Worm (Caenorhabditis elegans) whole organism, mixed stage, embryonic: ENCODE results near the gene far-3.
A peak's percentile ranks its signal among the peaks of the same experiment; 100 is the strongest.

Source experiments
- bed-3 ChIP-seq: fragments of 200-800 bp; sonication (Bioruptor generic); optimal IDR thresholded peaks from 3 replicates; lab custom pipeline; 2018; ENCODE audit warnings: mild to moderate bottlenecking, missing genetic modification characterization, moderate library complexity, missing compliant biosample characterization
- blmp-1 ChIP-seq: fragments of 150-350 bp; optimal IDR thresholded peaks from 2 replicates; lab custom pipeline; 2014; ENCODE audit warnings: missing biosample characterization, missing genetic modification characterization
- ceh-43 ChIP-seq: fragments of 200-800 bp; sonication (Bioruptor generic); optimal IDR thresholded peaks from 2 replicates; lab custom pipeline; 2018; ENCODE audit warnings: mild to moderate bottlenecking, missing genetic modification characterization, moderate library complexity, missing compliant biosample characterization
- ceh-83 ChIP-seq: fragments of 200-800 bp; sonication (Bioruptor generic); optimal IDR thresholded peaks from 2 replicates; lab custom pipeline; 2018; ENCODE audit warnings: mild to moderate bottlenecking, missing genetic modification characterization, missing compliant biosample characterization
- ces-1 ChIP-seq: fragments of 150-350 bp; optimal IDR thresholded peaks from 2 replicates; lab custom pipeline; 2014; ENCODE audit warnings: missing biosample characterization, missing genetic modification reagents, missing genetic modification characterization
- cnd-1 ChIP-seq: fragments of 200-800 bp; sonication (Bioruptor generic); optimal IDR thresholded peaks from 2 replicates; lab custom pipeline; 2018; ENCODE audit warnings: mild to moderate bottlenecking, missing genetic modification characterization, missing compliant biosample characterization
- drap-1 ChIP-seq: fragments of 200-800 bp; sonication (Bioruptor generic); optimal IDR thresholded peaks from 3 replicates; lab custom pipeline; 2018; ENCODE audit warnings: mild to moderate bottlenecking, missing genetic modification characterization, missing compliant biosample characterization
- elt-3 ChIP-seq: fragments of 150-350 bp; optimal IDR thresholded peaks from 2 replicates; lab custom pipeline; 2014; ENCODE audit warnings: missing biosample characterization, missing genetic modification characterization
- flh-1 ChIP-seq: fragments of 200-800 bp; sonication (Bioruptor generic); optimal IDR thresholded peaks from 2 replicates; lab custom pipeline; 2018; ENCODE audit warnings: mild to moderate bottlenecking, missing genetic modification characterization, moderate library complexity, missing compliant biosample characterization
- hlh-1 ChIP-seq: fragments of 150-350 bp; optimal IDR thresholded peaks from 2 replicates; lab custom pipeline; 2014; ENCODE audit warnings: missing biosample characterization, missing genetic modification reagents, missing genetic modification characterization
- lin-13 ChIP-seq: fragments of 150-350 bp; optimal IDR thresholded peaks from 2 replicates; lab custom pipeline; 2014; ENCODE audit warnings: missing biosample characterization, missing genetic modification characterization
- lin-32 ChIP-seq: fragments of 200-800 bp; sonication (Bioruptor generic); optimal IDR thresholded peaks from 2 replicates; lab custom pipeline; 2018; ENCODE audit warnings: mild to moderate bottlenecking, missing genetic modification characterization, missing compliant biosample characterization
- lsy-2 ChIP-seq: fragments of 150-350 bp; optimal IDR thresholded peaks from 2 replicates; lab custom pipeline; 2014; ENCODE audit warnings: missing biosample characterization, missing genetic modification characterization
- mep-1 ChIP-seq: fragments of 150-350 bp; optimal IDR thresholded peaks from 2 replicates; lab custom pipeline; 2017; ENCODE audit warnings: missing biosample characterization, missing genetic modification reagents, missing genetic modification characterization, inconsistent platforms
- mls-2 ChIP-seq: sonication (generic microtip); optimal IDR thresholded peaks from 2 replicates; lab custom pipeline; 2016; ENCODE audit warnings: mild to moderate bottlenecking, missing genetic modification characterization, moderate library complexity, missing compliant biosample characterization
- nhr-12 ChIP-seq: fragments of 150-350 bp; optimal IDR thresholded peaks from 2 replicates; lab custom pipeline; 2014; ENCODE audit warnings: missing biosample characterization, missing genetic modification characterization
- nhr-2 ChIP-seq: fragments of 150-350 bp; optimal IDR thresholded peaks from 2 replicates; lab custom pipeline; 2014; ENCODE audit warnings: missing biosample characterization, missing genetic modification characterization
- nhr-28 ChIP-seq: fragments of 150-350 bp; optimal IDR thresholded peaks from 2 replicates; lab custom pipeline; 2014; ENCODE audit warnings: missing biosample characterization, missing genetic modification characterization
- pha-4 ChIP-seq: fragments of 150-350 bp; optimal IDR thresholded peaks from 2 replicates; lab custom pipeline; 2018; ENCODE audit warnings: missing biosample characterization, missing genetic modification reagents, missing genetic modification characterization
- sem-2 ChIP-seq: fragments of 200-800 bp; sonication (Bioruptor generic); optimal IDR thresholded peaks from 2 replicates; lab custom pipeline; 2018; ENCODE audit warnings: mild to moderate bottlenecking, missing genetic modification characterization, missing compliant biosample characterization
- snpc-4 ChIP-seq: fragments of 150-350 bp; optimal IDR thresholded peaks from 2 replicates; lab custom pipeline; 2014; ENCODE audit warnings: missing biosample characterization, missing genetic modification characterization
- unc-39 ChIP-seq: fragments of 150-350 bp; optimal IDR thresholded peaks from 2 replicates; lab custom pipeline; 2014; ENCODE audit warnings: missing biosample characterization, missing genetic modification characterization
- unc-62 ChIP-seq: fragments of 150-350 bp; optimal IDR thresholded peaks from 2 replicates; lab custom pipeline; 2014; ENCODE audit warnings: missing biosample characterization, missing genetic modification reagents, missing genetic modification characterization
- zip-8 ChIP-seq: fragments of 150-350 bp; optimal IDR thresholded peaks from 2 replicates; lab custom pipeline; 2014; ENCODE audit warnings: missing biosample characterization, missing genetic modification characterization
- ztf-11 ChIP-seq: fragments of 150-350 bp; optimal IDR thresholded peaks from 2 replicates; lab custom pipeline; 2014; ENCODE audit warnings: missing biosample characterization, missing genetic modification characterization

far-3 gene

DNA sequence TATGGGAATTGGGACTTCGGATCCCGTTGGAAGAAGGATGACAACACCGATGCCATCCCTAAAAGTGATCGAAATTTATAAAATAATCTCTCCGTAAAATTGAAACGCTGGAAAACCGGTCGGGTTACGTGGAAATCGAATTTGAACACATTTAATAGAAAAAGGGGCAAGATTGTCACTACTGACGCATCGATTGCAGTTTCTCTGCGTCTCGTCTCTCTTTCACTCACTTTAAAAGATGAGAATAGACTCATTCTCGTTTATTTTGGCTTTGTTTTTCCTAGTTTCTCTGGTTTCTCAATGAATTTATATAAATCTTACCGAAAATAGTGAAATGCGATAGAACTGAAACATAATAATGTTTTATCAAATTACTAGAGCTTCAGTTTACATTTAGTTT, 44.3 kb upstream of the far-3 start, which contains the start of gene scyl-1 (continued):
- TF ChIP-seq mls-2 (tag; lab: Kevin White, UChicago) = peak; percentile 7
- no peak for TF ChIP-seq flh-1
- TF ChIP-seq cnd-1 (tag; lab: Kevin White, UChicago) = no peak
- no peak for TF ChIP-seq lin-32 (GFP tag; lab: Kevin White, UChicago)
- TF ChIP-seq lsy-2 (tag; lab: Kevin White, UChicago) = peak; percentile 61

DNA sequence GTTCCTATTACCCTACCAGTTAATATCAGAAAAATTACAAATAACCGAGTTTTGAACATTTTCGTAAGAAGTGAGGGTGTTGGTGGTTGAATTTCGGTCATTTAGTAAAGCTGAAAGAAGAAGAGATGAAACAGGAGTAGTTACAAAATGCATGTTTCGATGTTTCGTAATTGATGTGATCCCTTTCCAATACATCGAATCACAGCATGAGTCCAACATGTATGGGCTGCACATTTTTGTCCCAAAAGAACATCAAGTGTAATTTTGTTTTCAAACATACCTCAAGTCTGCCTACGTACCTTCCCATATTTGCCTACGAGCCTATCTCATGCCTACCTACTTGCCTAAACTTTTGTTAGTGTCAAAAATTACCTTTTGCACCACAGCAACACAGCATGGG, 39.1 kb upstream of the far-3 start, which contains the start of gene W07G4.2:
Gene W07G4.2, minus strand, starts transcription at position 101 of the 400 bp plus-strand sequence.
- TF ChIP-seq bed-3 (GFP tag; lab: Kevin White, UChicago) = no peak

DNA sequence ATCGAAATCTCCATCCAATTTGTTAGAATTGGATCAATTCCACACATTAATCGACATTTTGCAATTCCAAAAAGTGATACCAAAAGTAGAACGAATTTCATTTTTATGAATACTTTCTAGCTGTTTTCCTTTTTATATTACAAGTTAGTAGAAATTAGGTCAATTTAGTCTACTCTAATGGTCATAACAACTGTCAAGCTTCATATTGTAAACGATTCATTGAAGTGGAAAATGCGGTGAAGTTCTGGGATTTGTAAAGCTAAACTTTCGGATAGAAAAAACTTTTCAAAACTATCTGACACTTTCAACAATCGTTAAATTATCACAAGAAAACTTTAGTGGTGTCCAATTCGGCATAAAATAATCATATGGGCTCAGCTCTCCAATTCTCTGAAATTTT, 37.3 kb upstream of the far-3 start, which contains the start of gene W07G4.7:
Gene W07G4.7, minus strand, starts transcription at position 101 of the 400 bp plus-strand sequence.
- TF ChIP-seq lin-13 = no peak
- no peak for TF ChIP-seq lsy-2 (tag; lab: Kevin White, UChicago)
- TF ChIP-seq bed-3 (GFP tag; lab: Kevin White, UChicago) = no peak
- no peak for TF ChIP-seq hlh-1 (tag; lab: Kevin White, UChicago)
- no peak for TF ChIP-seq zip-8 (tag; lab: Kevin White, UChicago)
- TF ChIP-seq drap-1 = no peak
- no peak for TF ChIP-seq unc-62
- no peak for TF ChIP-seq blmp-1
- no peak for TF ChIP-seq nhr-28 (tag; lab: Kevin White, UChicago)
- TF ChIP-seq snpc-4 (tag; lab: Kevin White, UChicago) = no peak

DNA sequence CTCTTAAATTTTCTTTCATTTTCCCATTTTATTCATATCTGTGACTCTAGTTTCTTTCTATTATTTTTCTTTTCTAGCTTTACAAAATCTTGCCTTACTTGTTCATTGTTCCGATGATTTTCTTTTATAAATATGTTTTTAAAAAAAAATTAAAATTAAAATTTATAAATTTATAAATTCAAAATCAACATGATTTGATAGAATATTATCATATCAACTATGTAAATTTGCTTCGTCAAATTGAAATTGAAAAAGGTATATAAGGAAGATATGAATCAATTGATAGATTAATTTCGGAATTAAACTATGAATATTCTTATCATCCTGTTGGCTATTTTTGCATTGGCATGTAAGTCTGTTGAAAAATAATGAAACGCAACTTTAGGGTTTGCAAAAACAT, 35.9 kb upstream of the far-3 start, which contains the start of gene W07G4.1:
Gene W07G4.1, plus strand, starts transcription at position 301 of the 400 bp plus-strand sequence.
- TF ChIP-seq flh-1 (no peak), lsy-2 (tag; lab: Kevin White, UChicago) (no peak), ceh-43 (no peak), ces-1 (GFP tag; lab: Kevin White, UChicago) (no peak), ceh-83 (no peak), mep-1 (tag; lab: Kevin White, UChicago) (no peak), bed-3 (GFP tag; lab: Kevin White, UChicago) (no peak), unc-39 (tag; lab: Kevin White, UChicago) (no peak), hlh-1 (tag; lab: Kevin White, UChicago) (no peak), ztf-11 (no peak), cnd-1 (tag; lab: Kevin White, UChicago) (no peak), nhr-12 (tag; lab: Kevin White, UChicago) (no peak), zip-8 (tag; lab: Kevin White, UChicago) (no peak), unc-62 (no peak), elt-3 (tag; lab: Kevin White, UChicago) (no peak), sem-2 (no peak)

DNA sequence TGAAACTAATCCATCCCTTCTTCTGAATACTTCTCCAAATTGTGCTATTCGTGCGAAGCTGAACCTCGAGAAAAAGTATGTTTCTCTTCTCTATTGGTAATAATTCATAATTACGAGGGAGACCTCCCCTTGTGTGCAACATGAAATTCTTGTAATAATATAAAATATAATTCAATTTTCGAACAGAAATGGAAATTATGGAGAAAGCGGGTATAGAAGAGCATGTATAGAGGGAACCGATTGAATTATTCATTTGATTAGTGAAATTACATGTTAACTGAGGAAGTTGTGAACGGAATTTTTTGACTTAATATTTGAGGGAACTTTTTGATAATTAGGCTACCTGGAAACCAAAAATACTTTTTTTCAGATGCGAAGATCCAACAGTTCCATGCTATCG, 31.5 kb upstream of the far-3 start:
- TF ChIP-seq pha-4 (no peak), ces-1 (GFP tag; lab: Kevin White, UChicago) (peak; percentile 99)

DNA sequence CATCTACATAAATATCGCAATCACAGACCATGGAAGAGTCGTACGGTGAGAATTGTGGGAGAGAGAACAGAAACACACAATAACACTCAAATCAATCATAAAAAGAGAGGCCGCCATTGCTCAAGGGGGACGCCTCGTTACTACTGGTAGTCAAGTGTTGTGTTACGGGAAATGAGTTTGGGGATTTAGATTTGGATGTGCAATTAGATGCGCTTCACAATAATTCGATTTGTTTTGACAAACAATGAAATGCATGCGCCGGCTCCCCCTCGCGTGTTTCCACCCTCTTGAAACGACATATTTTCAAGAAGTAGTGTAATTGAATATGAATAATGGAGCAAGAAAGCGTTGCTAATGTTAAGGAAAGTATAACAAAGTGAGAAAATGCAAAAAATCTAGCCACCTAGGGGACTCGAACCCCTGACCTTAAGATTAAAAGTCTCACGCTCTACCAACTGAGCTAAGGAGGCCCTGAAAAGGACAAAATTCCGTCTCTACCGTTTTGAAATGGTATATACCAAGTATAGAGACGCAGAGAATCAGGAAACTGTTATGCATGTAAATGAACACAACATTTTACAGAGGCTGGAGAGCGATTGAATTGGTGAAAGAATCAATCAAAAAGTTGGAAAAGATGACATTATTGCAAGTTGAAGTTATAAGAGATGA, 29.4 kb upstream of the far-3 start:
- TF ChIP-seq nhr-2 (tag; lab: Kevin White, UChicago) (no peak), zip-8 (tag; lab: Kevin White, UChicago) (peak; percentile 78), ces-1 (GFP tag; lab: Kevin White, UChicago) (peak; percentile 94)

DNA sequence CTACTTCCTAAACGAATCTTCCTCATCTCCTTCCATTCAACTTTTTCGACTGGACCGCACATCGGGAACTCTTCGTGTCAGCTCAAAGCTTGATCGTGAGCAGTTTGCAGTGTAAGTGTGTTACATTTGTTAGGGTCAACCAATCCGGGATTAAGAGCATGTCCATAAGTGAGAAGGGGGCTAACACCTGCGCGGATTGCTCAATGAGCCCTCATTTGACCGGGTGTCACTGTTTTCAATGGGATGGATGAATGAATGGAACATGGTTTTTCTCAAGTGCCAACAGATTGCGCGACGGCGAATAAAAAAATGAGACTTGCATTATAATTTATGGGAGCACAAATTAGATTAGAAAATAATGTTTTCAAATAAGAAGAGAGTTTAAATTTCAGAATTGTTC, 28.0 kb upstream of the far-3 start:
- TF ChIP-seq bed-3 (GFP tag; lab: Kevin White, UChicago) = no peak
- TF ChIP-seq ceh-83 = no peak
- no peak for TF ChIP-seq snpc-4 (tag; lab: Kevin White, UChicago)
- peak; percentile 54 for TF ChIP-seq ces-1 (GFP tag; lab: Kevin White, UChicago)
- peak; percentile 85 for TF ChIP-seq nhr-2 (tag; lab: Kevin White, UChicago)

DNA sequence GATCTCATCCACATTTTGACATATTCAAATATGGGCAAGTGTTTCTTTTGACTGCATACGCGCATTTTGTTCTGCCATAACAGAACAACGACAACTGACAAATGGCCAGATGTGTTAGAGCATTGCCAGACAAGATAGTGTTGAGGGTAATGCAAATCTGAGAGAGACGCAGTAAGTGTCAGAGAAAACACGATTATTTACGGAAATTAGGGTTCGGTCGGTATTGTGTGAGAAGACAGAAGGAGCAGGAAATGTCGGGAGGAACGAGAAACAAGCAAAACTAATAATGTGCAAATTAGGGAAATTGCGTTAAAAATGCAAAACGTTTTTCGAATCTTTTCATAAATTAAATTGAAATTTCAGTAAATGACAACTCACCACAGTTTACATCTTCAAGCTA, 27.2 kb upstream of the far-3 start:
- peak; percentile 10 for TF ChIP-seq nhr-2 (tag; lab: Kevin White, UChicago)
- TF ChIP-seq ces-1 (GFP tag; lab: Kevin White, UChicago) = peak; percentile 100
- no peak for TF ChIP-seq sem-2
- TF ChIP-seq cnd-1 (tag; lab: Kevin White, UChicago) = peak; percentile 64
- peak; percentile 5 for TF ChIP-seq hlh-1 (tag; lab: Kevin White, UChicago)
- TF ChIP-seq unc-62 = peak; percentile 45
- TF ChIP-seq zip-8 (tag; lab: Kevin White, UChicago) = no peak
- TF ChIP-seq, all 35 proteins: peak for 5
